Fruit fly (Drosophila melanogaster): ENCODE results near the gene Elp4.

Elp4 gene

dm6 chr2L:5491220-5491619 is 32.7 kb upstream of the Elp4 start:
- TF ChIP-seq fkh (GFP tag; optimal IDR thresholded peaks at IDR 0.05) (no peak), Eip75B (GFP tag; optimal IDR thresholded peaks at IDR 0.05) (peak; percentile 76), CG6792 (GFP tag; optimal IDR thresholded peaks at IDR 0.05) (peak; percentile 67), Sox14 (GFP tag; optimal IDR thresholded peaks at IDR 0.05) (peak; percentile 77), ss (GFP tag; optimal IDR thresholded peaks at IDR 0.05) (peak; percentile 66 to 67), achi (GFP tag; optimal IDR thresholded peaks at IDR 0.05) (peak; percentile 75), CG31627 (GFP tag; optimal IDR thresholded peaks at IDR 0.05) (peak; percentile 37), net (GFP tag; optimal IDR thresholded peaks at IDR 0.05) (peak; percentile 56), svp (GFP tag) (peak; percentile 65), CG6854 (GFP tag; optimal IDR thresholded peaks at IDR 0.05) (no peak), Hr4 (GFP tag; optimal IDR thresholded peaks at IDR 0.05) (peak; percentile 51), CG32006 (GFP tag; optimal IDR thresholded peaks at IDR 0.05) (peak; percentile 75), fd59A (GFP tag; optimal IDR thresholded peaks at IDR 0.05) (peak; percentile 54), lz (GFP tag; optimal IDR thresholded peaks at IDR 0.05) (peak; percentile 23), CG11762 (GFP tag; optimal IDR thresholded peaks at IDR 0.05; ENCODE audit: insufficient read depth) (peak; percentile 55), OdsH (GFP tag; optimal IDR thresholded peaks at IDR 0.05) (peak; percentile 67), dac (GFP tag; optimal IDR thresholded peaks at IDR 0.05) (no peak), acj6 (GFP tag; optimal IDR thresholded peaks at IDR 0.05) (peak; percentile 69), CG8119 (GFP tag; IDR thresholded peaks at IDR 0.05) (peak; percentile 75), CG1621 (tag; optimal IDR thresholded peaks at IDR 0.05) (peak; percentile 79), Eip93F (GFP tag; optimal IDR thresholded peaks at IDR 0.05) (no peak), CG6163 (GFP tag; IDR thresholded peaks at IDR 0.05) (peak; percentile 87), CG3032 (tag; optimal IDR thresholded peaks at IDR 0.05) (peak; percentile 74), CG10631 (GFP tag; optimal IDR thresholded peaks at IDR 0.05) (peak; percentile 73), CG11294 (GFP tag; IDR thresholded peaks at IDR 0.05) (no peak), Hr39 (GFP tag; optimal IDR thresholded peaks at IDR 0.05) (peak; percentile 58), CG16779 (tag; optimal IDR thresholded peaks at IDR 0.05) (peak; percentile 62), CG15336 (GFP tag; IDR thresholded peaks at IDR 0.05) (peak; percentile 56; the same call in 1 of the 2 replicates), CG6808 (GFP tag; optimal IDR thresholded peaks at IDR 0.05) (peak; percentile 77), CG4318 (GFP tag; optimal IDR thresholded peaks at IDR 0.05) (peak; percentile 42), topi (GFP tag; optimal IDR thresholded peaks at IDR 0.05) (peak; percentile 51), salr (GFP tag; optimal IDR thresholded peaks at IDR 0.05) (peak; percentile 51 to 66), CG8632 (GFP tag; optimal IDR thresholded peaks at IDR 0.05) (peak; percentile 43), vri (GFP tag; optimal IDR thresholded peaks at IDR 0.05) (peak; percentile 2), CG10669 (GFP tag; optimal IDR thresholded peaks at IDR 0.05) (peak; percentile 81), Met (GFP tag; optimal IDR thresholded peaks at IDR 0.05) (peak; percentile 59), CG7368 (GFP tag; optimal IDR thresholded peaks at IDR 0.05) (peak; percentile 74), CG8319 (GFP tag; optimal IDR thresholded peaks at IDR 0.05) (peak; percentile 45), Hr38 (GFP tag; optimal IDR thresholded peaks at IDR 0.05) (no peak), Blimp-1 (GFP tag; optimal IDR thresholded peaks at IDR 0.05) (no peak), CG3919 (GFP tag; optimal IDR thresholded peaks at IDR 0.05) (peak; percentile 80), Lpt (GFP tag; optimal IDR thresholded peaks at IDR 0.05) (peak; percentile 42), spab (GFP tag; optimal IDR thresholded peaks at IDR 0.05) (peak; percentile 76), cyc (GFP tag; optimal IDR thresholded peaks at IDR 0.05) (peak; percentile 56), CG9139 (GFP tag; optimal IDR thresholded peaks at IDR 0.05) (peak; percentile 67), Eip78C (GFP tag) (peak; percentile 91), Sox15 (GFP tag; optimal IDR thresholded peaks at IDR 0.05) (peak; percentile 50), Sox102F (GFP tag; optimal IDR thresholded peaks at IDR 0.05) (peak; percentile 30), CG11902 (GFP tag; optimal IDR thresholded peaks at IDR 0.05) (peak; percentile 18), dsx (GFP tag; optimal IDR thresholded peaks at IDR 0.05; ENCODE audit: poor library complexity, severe bottlenecking) (peak; percentile 61), fd85E (GFP tag; optimal IDR thresholded peaks at IDR 0.05) (no peak), Smox (GFP tag; optimal IDR thresholded peaks at IDR 0.05) (no peak)
